Worm (Caenorhabditis elegans): ENCODE measurements around the gene egl-36.

ce11 chrX:10787203-10787602 lies 53.1 kb downstream of the egl-36 start, which contains the start of gene ttr-14:
- TF ChIP-seq dao-5 (tag; optimal IDR thresholded peaks at IDR 0.05) (no peak), W03F9.2 (tag; optimal IDR thresholded peaks at IDR 0.05) (no peak), him-1 (tag; optimal IDR thresholded peaks at IDR 0.05) (no peak)

Data from whole organism, L4/young adult.